Fruit fly (Drosophila melanogaster): Measurements from ENCODE around the gene CG15892.

DNA sequence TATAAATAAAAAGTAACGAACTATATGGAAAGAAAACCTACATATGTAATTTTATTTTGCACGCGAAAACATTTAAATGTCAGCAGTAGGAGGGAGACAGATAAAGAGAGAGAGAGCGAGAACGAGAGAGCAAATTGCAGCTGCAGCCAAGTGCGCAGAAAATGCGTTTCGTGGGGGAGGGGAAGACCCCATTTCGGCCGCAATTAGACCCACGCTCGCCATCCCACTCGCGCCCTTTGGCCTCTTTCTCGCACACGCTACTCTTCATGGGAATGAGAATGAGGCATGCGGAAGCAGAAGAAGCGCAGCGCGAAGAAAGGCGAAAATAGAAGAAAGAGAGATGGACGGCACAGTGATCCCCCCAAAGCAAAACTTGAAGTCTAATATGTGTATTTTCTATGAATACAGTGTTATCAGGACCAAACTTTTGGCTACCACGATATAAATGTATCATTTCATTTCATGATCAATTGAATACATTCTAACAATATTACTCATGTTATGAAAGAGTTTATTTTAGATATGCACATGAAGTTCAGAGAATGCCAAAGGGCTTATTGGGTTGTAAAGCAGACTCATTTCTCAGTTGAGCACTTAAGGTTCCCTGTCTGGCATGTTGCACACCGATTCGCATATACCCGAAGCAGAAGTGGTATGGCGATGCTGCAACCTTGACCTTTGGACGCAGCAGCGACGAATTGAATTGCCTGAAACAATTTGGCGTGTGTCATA is 39.0 kb upstream of the CG15892 start:
- no peak for TF ChIP-seq Myc (optimal IDR thresholded peaks at IDR 0.05)
- TF ChIP-seq insv (optimal IDR thresholded peaks at IDR 0.05), result no peak
